Fruit fly (Drosophila melanogaster): Measurements from ENCODE around the gene Nmd3.

Nmd3 gene

DNA sequence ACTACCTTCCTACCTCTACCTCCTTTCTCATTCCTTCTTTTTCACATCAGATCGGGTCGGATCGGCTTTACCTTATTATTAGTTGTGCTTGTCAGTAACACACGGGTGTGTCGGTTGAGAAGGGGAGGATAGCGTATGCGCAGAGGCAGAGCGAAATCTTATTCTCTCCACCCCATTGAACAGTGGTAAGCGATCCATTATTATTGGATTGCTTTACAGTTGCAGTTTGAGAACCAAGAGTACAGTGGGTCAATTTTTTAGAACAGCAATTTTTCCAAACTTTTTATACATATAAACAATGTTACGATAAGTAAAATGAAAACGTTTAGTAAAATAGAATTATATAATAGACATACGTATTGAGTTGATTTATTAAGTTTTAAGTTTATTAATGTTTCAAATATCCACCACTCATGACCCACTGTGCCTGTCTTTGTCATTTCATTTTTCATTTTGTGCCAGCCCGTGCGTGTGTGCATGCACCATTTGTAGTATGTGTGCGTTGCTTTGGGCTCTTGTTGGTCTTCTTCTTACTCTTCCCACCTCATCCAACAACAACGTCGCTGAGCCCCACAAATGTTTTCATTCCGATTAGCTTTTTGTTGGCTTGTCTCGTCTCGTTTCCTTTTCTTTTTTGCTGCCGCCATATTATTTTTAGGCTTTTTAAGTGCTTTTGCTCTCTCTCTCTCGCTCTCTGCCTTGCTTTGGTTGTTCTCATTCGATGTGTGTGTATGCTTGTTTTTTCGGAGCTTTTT, 46.7 kb downstream of the Nmd3 start (continued):
- TF ChIP-seq CG16779 (GFP tag; IDR thresholded peaks at IDR 0.05) = peak; percentile 95
- TF ChIP-seq salm (tag; optimal IDR thresholded peaks at IDR 0.05) = peak; percentile 99
- TF ChIP-seq schlank (tag; optimal IDR thresholded peaks at IDR 0.05) = peak; percentile 98
- peak; percentile 56; the same call in 1 of the 3 replicates for TF ChIP-seq Opbp (GFP tag; IDR thresholded peaks at IDR 0.05; ENCODE audit: partially characterized antibody)
- TF ChIP-seq Deaf1 (tag; optimal IDR thresholded peaks at IDR 0.05) = peak; percentile 87
- TF ChIP-seq CG7987 (GFP tag; optimal IDR thresholded peaks at IDR 0.05) = peak; percentile 95
- peak; percentile 61; the same call in 1 of the 3 replicates for TF ChIP-seq CG34224 (GFP tag; IDR thresholded peaks at IDR 0.05; ENCODE audit: partially characterized antibody)
- TF ChIP-seq Fer2 (tag; optimal IDR thresholded peaks at IDR 0.05) = peak; percentile 99
- peak; percentile 75 for TF ChIP-seq pfk (GFP tag; optimal IDR thresholded peaks at IDR 0.05)
- peak; percentile 99 for TF ChIP-seq pros (GFP tag; optimal IDR thresholded peaks at IDR 0.05)
- peak; percentile 17 for TF ChIP-seq CG9797 (GFP tag; optimal IDR thresholded peaks at IDR 0.05)
- TF ChIP-seq CG8281 (tag; optimal IDR thresholded peaks at IDR 0.05) = peak; percentile 95
- no peak; the same call in 2 of the 3 replicates for TF ChIP-seq zen2 (GFP tag; IDR thresholded peaks at IDR 0.05; ENCODE audit: partially characterized antibody)
- peak; percentile 88 for TF ChIP-seq Nf-YB (GFP tag; optimal IDR thresholded peaks at IDR 0.05)
- TF ChIP-seq CG3726 (GFP tag; IDR thresholded peaks at IDR 0.05) = peak; percentile 98
- peak; percentile 99 for TF ChIP-seq Meics (GFP tag; optimal IDR thresholded peaks at IDR 0.05)
- TF ChIP-seq tap (tag; optimal IDR thresholded peaks at IDR 0.05) = peak; percentile 99
- peak; percentile 98 for TF ChIP-seq Six4 (GFP tag; optimal IDR thresholded peaks at IDR 0.05)
- TF ChIP-seq CG4820 (GFP tag; optimal IDR thresholded peaks at IDR 0.05) = peak; percentile 98
- peak; percentile 98 for TF ChIP-seq Med (GFP tag)
- peak; percentile 99 for TF ChIP-seq CG12104 (GFP tag; optimal IDR thresholded peaks at IDR 0.05)
- peak; percentile 99 for TF ChIP-seq sob (GFP tag; IDR thresholded peaks at IDR 0.05)
- no peak for TF ChIP-seq unc-4 (GFP tag; IDR thresholded peaks at IDR 0.05; ENCODE audit: partially characterized antibody)
- peak; percentile 42 for TF ChIP-seq Dref (GFP tag; IDR thresholded peaks at IDR 0.05)
- TF ChIP-seq CG2889 (GFP tag; IDR thresholded peaks at IDR 0.05) = peak; percentile 98
- peak; percentile 99 for TF ChIP-seq CG10209 (GFP tag; optimal IDR thresholded peaks at IDR 0.05)
- peak; percentile 96 for TF ChIP-seq ewg (GFP tag; optimal IDR thresholded peaks at IDR 0.05)
- TF ChIP-seq cad (GFP tag; optimal IDR thresholded peaks at IDR 0.05) = no peak
- TF ChIP-seq CG12659 (GFP tag; optimal IDR thresholded peaks at IDR 0.05) = peak; percentile 98
- TF ChIP-seq CG10366 (GFP tag; IDR thresholded peaks at IDR 0.05) = peak; percentile 97
- TF ChIP-seq vvl (GFP tag; IDR thresholded peaks at IDR 0.05) = peak; percentile 99
- peak; percentile 96 for TF ChIP-seq CG8359 (GFP tag; optimal IDR thresholded peaks at IDR 0.05; ENCODE audit: borderline replicate concordance)
- TF ChIP-seq chif (GFP tag; optimal IDR thresholded peaks at IDR 0.05) = peak; percentile 94
- TF ChIP-seq ssp (GFP tag; IDR thresholded peaks at IDR 0.05) = peak; percentile 93
- peak; percentile 89 for TF ChIP-seq sima (GFP tag; optimal IDR thresholded peaks at IDR 0.05)
- TF ChIP-seq GATAe (GFP tag; conservative IDR thresholded peaks at IDR 0.05) = peak; percentile 97
- TF ChIP-seq sim (GFP tag; IDR thresholded peaks at IDR 0.05) = peak; percentile 98
- peak; percentile 99 for TF ChIP-seq CG11723 (GFP tag; optimal IDR thresholded peaks at IDR 0.05)
- peak; percentile 100 for TF ChIP-seq unpg (GFP tag; optimal IDR thresholded peaks at IDR 0.05)
- peak; percentile 99 for TF ChIP-seq nerfin-1 (tag; optimal IDR thresholded peaks at IDR 0.05)
- TF ChIP-seq YL-1 (GFP tag; optimal IDR thresholded peaks at IDR 0.05) = peak; percentile 96
- TF ChIP-seq gro (GFP tag; optimal IDR thresholded peaks at IDR 0.05) = peak; percentile 92
- TF ChIP-seq Oli (tag; optimal IDR thresholded peaks at IDR 0.05) = peak; percentile 99
- TF ChIP-seq luna (GFP tag; optimal IDR thresholded peaks at IDR 0.05) = peak; percentile 69
- peak; percentile 8 for TF ChIP-seq Dp (GFP tag; optimal IDR thresholded peaks at IDR 0.05)
- TF ChIP-seq dmrt99B (tag; optimal IDR thresholded peaks at IDR 0.05) = peak; percentile 100
- TF ChIP-seq CG13287 (GFP tag; IDR thresholded peaks at IDR 0.05; ENCODE audit: partially characterized antibody) = peak; percentile 70
- peak; percentile 98 for TF ChIP-seq ttk (GFP tag; IDR thresholded peaks at IDR 0.05)

Measured in whole organism, embryonic.